Worm (Caenorhabditis elegans): Measurements from ENCODE around the gene F21H12.3.
A peak's percentile ranks its signal among the peaks of the same experiment; 100 is the strongest.

- TF ChIP-seq dao-5 (tag; optimal IDR thresholded peaks at IDR 0.05) (no peak), W03F9.2 (tag; optimal IDR thresholded peaks at IDR 0.05) (peak; percentile 88)
Observed at ce11 chrII:6047639-6048159, 35.0 kb upstream of the F21H12.3 start, which contains the start of the genes R12C12.6 and ran-5.
